Fruit fly (Drosophila melanogaster): ENCODE measurements around the gene ncd.

Gene ncd

DNA sequence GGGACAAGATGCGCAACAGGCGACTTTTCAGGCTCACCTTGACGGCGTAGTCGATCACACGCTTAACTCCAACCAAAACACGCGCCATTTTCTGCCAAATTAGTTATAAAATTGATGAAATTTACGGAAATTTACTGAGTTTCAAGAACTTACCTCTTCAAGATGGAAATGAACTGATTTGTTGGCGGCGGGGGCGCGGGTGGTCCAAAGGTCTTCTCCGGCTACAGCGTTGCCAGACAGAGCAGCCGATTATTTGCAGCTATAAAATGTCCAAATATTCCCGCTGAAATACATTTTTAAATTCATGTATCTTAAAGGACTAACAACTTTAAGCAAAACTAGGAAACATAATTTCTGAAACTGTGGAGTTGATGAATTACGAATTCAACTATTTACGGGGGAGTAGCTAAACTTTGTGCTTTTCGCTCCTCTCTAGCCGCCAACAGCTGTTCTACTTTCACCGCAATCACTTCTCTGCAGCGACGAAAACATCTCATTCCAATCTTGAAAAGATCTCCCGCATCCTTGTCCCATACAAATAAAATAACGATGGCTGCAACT lies 4.1 kb downstream of the ncd start, which contains the start of the genes Etfb and CG7789 (continued):
- TF ChIP-seq Chrac-16 (GFP tag; optimal IDR thresholded peaks at IDR 0.05) (peak; percentile 74), Myb (GFP tag; optimal IDR thresholded peaks at IDR 0.05) (peak; percentile 78), Max (GFP tag; optimal IDR thresholded peaks at IDR 0.05) (peak; percentile 29), toy (GFP tag; IDR thresholded peaks at IDR 0.05) (no peak; the same call in 1 of the 2 replicates), fd102C (GFP tag; optimal IDR thresholded peaks at IDR 0.05) (no peak), CG9817 (tag; optimal IDR thresholded peaks at IDR 0.05) (peak; percentile 85), CG4617 (GFP tag; optimal IDR thresholded peaks at IDR 0.05; ENCODE audit: borderline replicate concordance) (peak; percentile 91), CG2199 (GFP tag; IDR thresholded peaks at IDR 0.05) (no peak), Nf-YC (tag; optimal IDR thresholded peaks at IDR 0.05) (peak; percentile 74), CG13424 (tag; optimal IDR thresholded peaks at IDR 0.05) (peak; percentile 84), CG12391 (tag; optimal IDR thresholded peaks at IDR 0.05) (peak; percentile 84), zen (tag; optimal IDR thresholded peaks at IDR 0.05) (no peak), zfh2 (GFP tag; optimal IDR thresholded peaks at IDR 0.05) (peak; percentile 87), H2.0 (GFP tag; IDR thresholded peaks at IDR 0.05) (peak; percentile 71), CG8924 (tag; optimal IDR thresholded peaks at IDR 0.05) (peak; percentile 36), Gug (GFP tag; IDR thresholded peaks at IDR 0.05) (peak; percentile 77), CG2875 (GFP tag; optimal IDR thresholded peaks at IDR 0.05) (no peak), CG6765 (GFP tag; optimal IDR thresholded peaks at IDR 0.05) (peak; percentile 57), NFAT (GFP tag; IDR thresholded peaks at IDR 0.05) (peak; percentile 79; the same call in 1 of the 2 replicates), Dfd (GFP tag; optimal IDR thresholded peaks at IDR 0.05) (no peak), CG31224 (GFP tag; IDR thresholded peaks at IDR 0.05) (peak; percentile 77), bcd (GFP tag; optimal IDR thresholded peaks at IDR 0.05) (peak; percentile 70), Taf1 (GFP tag; IDR thresholded peaks at IDR 0.05) (peak; percentile 76), Poxn (GFP tag; IDR thresholded peaks at IDR 0.05) (peak; percentile 40; the same call in 1 of the 2 replicates), Hr3 (GFP tag; optimal IDR thresholded peaks at IDR 0.05) (peak; percentile 74), crol (GFP tag; IDR thresholded peaks at IDR 0.05) (peak; percentile 98), CG14965 (GFP tag; optimal IDR thresholded peaks at IDR 0.05; ENCODE audit: borderline replicate concordance) (no peak), CG30020 (tag; optimal IDR thresholded peaks at IDR 0.05) (peak; percentile 32), CG1529 (GFP tag; optimal IDR thresholded peaks at IDR 0.05) (no peak), CG32532 (GFP tag; IDR thresholded peaks at IDR 0.05) (peak; percentile 90), CG10321 (GFP tag; IDR thresholded peaks at IDR 0.05) (peak; percentile 54), Bgb (GFP tag; IDR thresholded peaks at IDR 0.05; ENCODE audit: partially characterized antibody) (peak; percentile 86), CG2120 (GFP tag; optimal IDR thresholded peaks at IDR 0.05) (peak; percentile 92), cas (GFP tag; IDR thresholded peaks at IDR 0.05) (peak; percentile 42; the same call in 1 of the 2 replicates), danr (GFP tag; IDR thresholded peaks at IDR 0.05) (0 out of 2 replicates have a peak, but pooled peaks have one; percentile 34), tio (GFP tag; optimal IDR thresholded peaks at IDR 0.05) (no peak), CG11696 (GFP tag; IDR thresholded peaks at IDR 0.05) (no peak), lbe (GFP tag; optimal IDR thresholded peaks at IDR 0.05) (no peak), Hand (GFP tag; optimal IDR thresholded peaks at IDR 0.05) (no peak), CG4707 (GFP tag; optimal IDR thresholded peaks at IDR 0.05) (no peak), Dp (GFP tag; optimal IDR thresholded peaks at IDR 0.05) (peak; percentile 56), Lim3 (GFP tag; IDR thresholded peaks at IDR 0.05) (no peak), CG12769 (tag; optimal IDR thresholded peaks at IDR 0.05) (no peak), CG8290 (GFP tag; optimal IDR thresholded peaks at IDR 0.05) (no peak), CG8290 (tag; optimal IDR thresholded peaks at IDR 0.05) (peak in 1 of 2 experiments; percentile 4), CG10431 (GFP tag; optimal IDR thresholded peaks at IDR 0.05) (peak; percentile 20), amos (GFP tag; IDR thresholded peaks at IDR 0.05; ENCODE audit: partially characterized antibody) (peak; percentile 80), CG7372 (GFP tag; IDR thresholded peaks at IDR 0.05) (peak; percentile 81), CG1792 (GFP tag; optimal IDR thresholded peaks at IDR 0.05) (no peak), Bteb2 (GFP tag; optimal IDR thresholded peaks at IDR 0.05) (peak; percentile 59), CG2712 (tag; optimal IDR thresholded peaks at IDR 0.05) (peak; percentile 53)

All from whole organism, embryonic.